Fruit fly (Drosophila melanogaster) whole organism, embryonic: ENCODE measurements around the gene Cpr73D.

Experiments
- exex ChIP-seq: fragments of 200-800 bp; sonication (Bioruptor generic); optimal IDR thresholded peaks from 4 replicates; lab custom pipeline; 2018; ENCODE audit warnings: missing biosample characterization, mild to moderate bottlenecking, missing genetic modification characterization, moderate library complexity
- repo ChIP-seq: fragments of 200-800 bp; sonication (Bioruptor generic); optimal IDR thresholded peaks from 2 replicates; lab custom pipeline; 2016; ENCODE audit warnings: missing biosample characterization, missing genetic modification characterization

dm6 chr3L:17002140-17002849 lies 44.8 kb upstream of the Cpr73D start:
- TF ChIP-seq repo (GFP tag; lab: Kevin White, UChicago) = no peak
- TF ChIP-seq exex = no peak
